Worm (Caenorhabditis elegans) whole organism, late embryonic: ENCODE data around the gene wht-8.

ENCODE experiments used
- C08G9.2 ChIP-seq: sonication (generic microtip); optimal IDR thresholded peaks from 2 replicates; lab custom pipeline; 2016; ENCODE audit warnings: mild to moderate bottlenecking, missing genetic modification characterization, moderate library complexity, missing compliant biosample characterization
- C38D4.7 ChIP-seq: fragments of 200-800 bp; sonication (Bioruptor generic); optimal IDR thresholded peaks from 2 replicates; lab custom pipeline; 2018; ENCODE audit warnings: mild to moderate bottlenecking, missing genetic modification characterization, moderate library complexity, missing compliant biosample characterization
- K09A11.1 ChIP-seq: sonication (generic microtip); optimal IDR thresholded peaks from 2 replicates; lab custom pipeline; 2017; ENCODE audit warnings: antibody characterized with exemption, mild to moderate bottlenecking, missing genetic modification characterization, missing compliant biosample characterization; ENCODE audit not compliant: insufficient read depth
- T23F11.4 ChIP-seq: fragments of 200-800 bp; sonication (Bioruptor generic); optimal IDR thresholded peaks from 2 replicates; lab custom pipeline; 2018; ENCODE audit warnings: mild to moderate bottlenecking, missing genetic modification characterization, missing compliant biosample characterization
- Y22D7AL.16 ChIP-seq: sonication (generic microtip); optimal IDR thresholded peaks from 2 replicates; lab custom pipeline; 2016; ENCODE audit warnings: missing genetic modification characterization, missing compliant biosample characterization
- ahr-1 ChIP-seq: sonication (generic microtip); optimal IDR thresholded peaks from 2 replicates; lab custom pipeline; 2016; ENCODE audit warnings: missing genetic modification characterization, missing compliant biosample characterization
- ceh-2 ChIP-seq: sonication (generic microtip); optimal IDR thresholded peaks from 2 replicates; lab custom pipeline; 2016; ENCODE audit warnings: missing genotype, missing genetic modification characterization, missing compliant biosample characterization
- ceh-22 ChIP-seq: sonication (generic microtip); optimal IDR thresholded peaks from 2 replicates; lab custom pipeline; 2017; ENCODE audit warnings: missing biosample characterization, missing genetic modification characterization
- ceh-24 ChIP-seq: sonication (generic microtip); optimal IDR thresholded peaks from 2 replicates; lab custom pipeline; 2016; ENCODE audit warnings: mild to moderate bottlenecking, missing genetic modification characterization, missing compliant biosample characterization
- ceh-30 ChIP-seq: fragments of 150-350 bp; optimal IDR thresholded peaks from 2 replicates; lab custom pipeline; 2014; ENCODE audit warnings: missing biosample characterization, missing genetic modification characterization
- ceh-31 ChIP-seq: sonication (generic microtip); optimal IDR thresholded peaks from 2 replicates; lab custom pipeline; 2016; ENCODE audit warnings: missing genetic modification characterization, missing compliant biosample characterization
- ceh-45 ChIP-seq: fragments of 200-800 bp; sonication (Bioruptor generic); IDR thresholded peaks from 2 replicates; pipeline ENCODE4 v1.3.6; 2022; ENCODE audit warnings: missing genetic modification reagents, missing genetic modification characterization, missing compliant biosample characterization
- ceh-48 ChIP-seq: sonication (generic microtip); optimal IDR thresholded peaks from 2 replicates; lab custom pipeline; 2016; ENCODE audit warnings: missing genetic modification characterization, inconsistent platforms, missing compliant biosample characterization
- ceh-9 ChIP-seq: sonication (generic microtip); optimal IDR thresholded peaks from 2 replicates; lab custom pipeline; 2016; ENCODE audit warnings: mild to moderate bottlenecking, missing genetic modification characterization, inconsistent platforms, missing compliant biosample characterization
- che-1 ChIP-seq: sonication (generic microtip); optimal IDR thresholded peaks from 2 replicates; lab custom pipeline; 2016; ENCODE audit warnings: mild to moderate bottlenecking, missing genetic modification characterization, missing compliant biosample characterization
- elt-2 ChIP-seq: sonication (generic microtip); optimal IDR thresholded peaks from 2 replicates; lab custom pipeline; 2016; ENCODE audit warnings: missing genetic modification reagents, missing genetic modification characterization, missing compliant biosample characterization
- ets-4 ChIP-seq: sonication (generic microtip); optimal IDR thresholded peaks from 2 replicates; lab custom pipeline; 2016; ENCODE audit warnings: missing genetic modification characterization, missing compliant biosample characterization
- fkh-10 ChIP-seq: fragments of 150-350 bp; optimal IDR thresholded peaks from 2 replicates; lab custom pipeline; 2014; ENCODE audit warnings: missing biosample characterization, missing genetic modification reagents, missing genetic modification characterization
- fkh-6 ChIP-seq: sonication (generic microtip); optimal IDR thresholded peaks from 2 replicates; lab custom pipeline; 2016; ENCODE audit warnings: missing genetic modification characterization, missing compliant biosample characterization
- hlh-13 ChIP-seq: fragments of 200-800 bp; sonication (Bioruptor generic); optimal IDR thresholded peaks from 2 replicates; lab custom pipeline; 2018; ENCODE audit warnings: mild to moderate bottlenecking, missing genetic modification characterization, missing compliant biosample characterization
- hlh-15 ChIP-seq: sonication (generic microtip); optimal IDR thresholded peaks from 2 replicates; lab custom pipeline; 2016; ENCODE audit warnings: missing genetic modification characterization, missing compliant biosample characterization
- hlh-6 ChIP-seq: sonication (generic microtip); optimal IDR thresholded peaks from 2 replicates; lab custom pipeline; 2016; ENCODE audit warnings: missing genotype, missing genetic modification characterization, missing compliant biosample characterization
- lin-11 ChIP-seq: fragments of 200-800 bp; sonication (Bioruptor generic); optimal IDR thresholded peaks from 2 replicates; lab custom pipeline; 2018; ENCODE audit warnings: mild to moderate bottlenecking, missing genetic modification characterization, missing compliant biosample characterization
- mec-3 ChIP-seq: sonication (generic microtip); optimal IDR thresholded peaks from 2 replicates; lab custom pipeline; 2016; ENCODE audit warnings: borderline replicate concordance, missing genetic modification characterization, missing compliant biosample characterization
- nfya-1 ChIP-seq: sonication (generic microtip); optimal IDR thresholded peaks from 2 replicates; lab custom pipeline; 2017; ENCODE audit warnings: missing genetic modification characterization, mild to moderate bottlenecking, missing compliant biosample characterization, antibody characterized with exemption, moderate library complexity
- nhr-11 ChIP-seq: fragments of 150-350 bp; optimal IDR thresholded peaks from 2 replicates; lab custom pipeline; 2014; ENCODE audit warnings: missing biosample characterization, missing genetic modification characterization
- pat-9 ChIP-seq: fragments of 200-800 bp; sonication (Bioruptor generic); optimal IDR thresholded peaks from 2 replicates; lab custom pipeline; 2018; ENCODE audit warnings: mild to moderate bottlenecking, missing genetic modification characterization, moderate library complexity, missing compliant biosample characterization
- pha-4 ChIP-seq: fragments of 150-350 bp; optimal IDR thresholded peaks from 2 replicates; lab custom pipeline; 2018; ENCODE audit warnings: missing biosample characterization, missing genetic modification reagents, missing genetic modification characterization
- pqm-1 ChIP-seq: sonication (generic microtip); optimal IDR thresholded peaks from 2 replicates; lab custom pipeline; 2016; ENCODE audit warnings: missing genetic modification characterization, missing compliant biosample characterization
- ref-2 ChIP-seq: sonication (generic microtip); optimal IDR thresholded peaks from 2 replicates; lab custom pipeline; 2016; ENCODE audit warnings: missing genetic modification characterization, missing compliant biosample characterization
- sdc-2 ChIP-seq: sonication (generic microtip); optimal IDR thresholded peaks from 2 replicates; lab custom pipeline; 2016; ENCODE audit warnings: missing genotype, missing genetic modification characterization, missing compliant biosample characterization
- tbx-2 ChIP-seq: sonication (generic microtip); optimal IDR thresholded peaks from 2 replicates; lab custom pipeline; 2016; ENCODE audit warnings: missing genetic modification characterization, missing compliant biosample characterization
- tbx-7 ChIP-seq: sonication (generic microtip); optimal IDR thresholded peaks from 2 replicates; lab custom pipeline; 2016; ENCODE audit warnings: missing genotype, missing genetic modification characterization, missing compliant biosample characterization
- unc-55 ChIP-seq: sonication (generic microtip); optimal IDR thresholded peaks from 2 replicates; lab custom pipeline; 2017; ENCODE audit warnings: missing biosample characterization, missing genetic modification reagents, missing genetic modification characterization

wht-8 gene

ce11 chrIII:11267372-11267771 is 48.8 kb downstream of the wht-8 start:
- no peak for TF ChIP-seq C08G9.2 (tag; lab: Kevin White, UChicago)
- TF ChIP-seq C38D4.7 (GFP tag; lab: Kevin White, UChicago): no peak
- TF ChIP-seq unc-55 (GFP tag; lab: Kevin White, UChicago): no peak
- no peak for TF ChIP-seq hlh-15
- no peak for TF ChIP-seq pqm-1 (tag; lab: Kevin White, UChicago)
- TF ChIP-seq ceh-31 (tag; lab: Kevin White, UChicago): no peak
- no peak for TF ChIP-seq ets-4 (tag; lab: Kevin White, UChicago)
- TF ChIP-seq sdc-2: no peak
- TF ChIP-seq tbx-2 (tag; lab: Kevin White, UChicago): no peak
- no peak for TF ChIP-seq fkh-6 (tag; lab: Kevin White, UChicago)
- TF ChIP-seq mec-3 (tag; lab: Kevin White, UChicago): no peak
- no peak for TF ChIP-seq ceh-45 (GFP tag; lab: Robert Waterston, UW)
- TF ChIP-seq pha-4: no peak
- no peak for TF ChIP-seq ahr-1 (tag; lab: Kevin White, UChicago)
- TF ChIP-seq ref-2 (tag; lab: Kevin White, UChicago): peak; percentile 23
- no peak for TF ChIP-seq nhr-11 (tag; lab: Kevin White, UChicago)
- peak; percentile 62 for TF ChIP-seq elt-2 (tag; lab: Kevin White, UChicago)
- TF ChIP-seq, all 69 proteins: peak for 2

ce11 chrIII:11268532-11268931 is 49.9 kb downstream of the wht-8 start:
- TF ChIP-seq hlh-6 (tag; lab: Kevin White, UChicago) (no peak), mec-3 (tag; lab: Kevin White, UChicago) (no peak), sdc-2 (no peak), Y22D7AL.16 (no peak), ceh-22 (tag; lab: Kevin White, UChicago) (no peak), ceh-31 (tag; lab: Kevin White, UChicago) (no peak), K09A11.1 (tag; lab: Kevin White, UChicago) (no peak), ceh-9 (tag; lab: Kevin White, UChicago) (no peak), hlh-13 (GFP tag; lab: Kevin White, UChicago) (no peak), tbx-7 (tag; lab: Kevin White, UChicago) (no peak), pha-4 (no peak), T23F11.4 (GFP tag; lab: Kevin White, UChicago) (no peak), ceh-30 (tag; lab: Kevin White, UChicago) (no peak), fkh-10 (no peak), pat-9 (tag; lab: Kevin White, UChicago) (no peak), lin-11 (tag; lab: Kevin White, UChicago) (no peak), elt-2 (tag; lab: Kevin White, UChicago) (no peak), unc-55 (GFP tag; lab: Kevin White, UChicago) (no peak), ceh-48 (no peak), che-1 (tag; lab: Kevin White, UChicago) (no peak)

- TF ChIP-seq ets-4 (tag; lab: Kevin White, UChicago) (no peak), ceh-2 (no peak), nfya-1 (tag; lab: Kevin White, UChicago) (no peak), ceh-30 (tag; lab: Kevin White, UChicago) (no peak), ceh-24 (tag; lab: Kevin White, UChicago) (no peak), ceh-48 (no peak)
These were observed 50.6 kb downstream of the wht-8 start for ce11 chrIII:11269206-11269605.

- no peak for TF ChIP-seq hlh-6 (tag; lab: Kevin White, UChicago)
These were observed 52.2 kb downstream of the wht-8 start, which contains the start of gene obr-1 for ce11 chrIII:11270795-11271194. Gene obr-1 (minus strand): TSS chrIII:11270895.
